Fruit fly (Drosophila melanogaster): ENCODE data around the gene sas.
A peak's percentile ranks its signal among the peaks of the same experiment; 100 is the strongest.

Gene sas

DNA sequence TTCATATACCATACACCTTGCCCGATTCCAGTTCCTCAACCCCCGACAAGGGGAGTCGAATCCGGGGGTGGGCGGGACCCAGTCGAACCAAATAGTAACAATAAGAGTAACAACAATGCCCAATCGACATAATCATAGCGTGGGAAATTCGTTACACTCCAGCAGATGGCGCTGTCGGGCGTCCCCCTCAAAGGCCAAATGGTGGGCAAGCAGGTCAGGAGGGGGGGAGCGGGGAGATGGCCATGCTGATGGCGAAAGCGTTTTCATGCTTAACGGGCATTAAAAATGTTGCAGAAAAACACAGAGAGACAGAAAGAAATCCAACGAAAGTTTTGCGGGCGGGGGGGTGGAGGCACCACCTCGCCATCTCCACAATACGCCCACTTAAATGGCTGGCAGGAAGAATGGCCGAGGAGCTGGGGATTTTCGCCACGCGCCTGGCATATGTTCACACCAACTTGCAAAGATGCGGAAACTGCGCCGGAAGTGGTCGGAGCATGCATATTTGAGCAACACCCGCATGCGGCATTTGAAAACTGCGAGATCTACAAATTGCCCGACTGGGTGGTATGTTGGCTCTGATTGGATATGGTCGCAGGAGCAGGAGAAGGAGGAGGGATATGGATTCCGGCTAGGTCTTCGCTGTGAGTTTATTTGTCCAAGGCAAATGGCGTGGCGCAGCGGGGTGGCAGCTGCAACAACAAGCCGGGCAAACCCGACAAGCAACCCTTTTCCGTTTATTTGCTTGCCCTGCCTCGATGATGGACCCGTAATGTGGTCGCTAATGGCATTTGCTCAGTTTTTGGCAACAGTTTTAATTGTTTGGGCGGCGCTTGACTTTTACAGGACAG lies 23.2 kb upstream of the sas start (continued):
- TF ChIP-seq CTCF (GFP tag; optimal IDR thresholded peaks at IDR 0.05): peak; percentile 85

DNA sequence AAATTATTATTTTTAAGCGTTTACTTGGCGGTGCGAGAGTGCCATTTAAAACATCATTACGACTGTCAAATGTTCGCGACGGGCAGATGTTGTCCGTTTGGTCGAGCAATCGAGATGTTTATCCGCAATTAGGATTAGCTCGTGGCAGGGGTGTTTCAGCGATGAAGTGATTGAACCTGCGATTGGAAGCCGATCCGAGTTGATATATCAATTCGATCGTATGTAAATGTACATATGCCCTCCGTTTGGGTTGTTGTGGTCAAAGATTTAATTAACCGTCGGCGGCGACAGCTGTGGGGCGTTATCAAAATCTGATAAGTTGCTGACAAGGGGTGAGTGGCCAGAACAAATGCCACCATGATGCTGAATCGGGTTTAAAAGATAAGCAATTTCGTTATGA lies 20.0 kb upstream of the sas start:
- no peak for TF ChIP-seq dan (GFP tag; IDR thresholded peaks at IDR 0.05)
- no peak for TF ChIP-seq CG15514 (GFP tag; optimal IDR thresholded peaks at IDR 0.05)
- peak; percentile 70 for TF ChIP-seq grn (GFP tag; optimal IDR thresholded peaks at IDR 0.05)
- TF ChIP-seq Rx (GFP tag; IDR thresholded peaks at IDR 0.05): 0 out of 2 replicates have a peak, but pooled peaks have one; percentile 6
- TF ChIP-seq Ets65A (GFP tag): no peak

DNA sequence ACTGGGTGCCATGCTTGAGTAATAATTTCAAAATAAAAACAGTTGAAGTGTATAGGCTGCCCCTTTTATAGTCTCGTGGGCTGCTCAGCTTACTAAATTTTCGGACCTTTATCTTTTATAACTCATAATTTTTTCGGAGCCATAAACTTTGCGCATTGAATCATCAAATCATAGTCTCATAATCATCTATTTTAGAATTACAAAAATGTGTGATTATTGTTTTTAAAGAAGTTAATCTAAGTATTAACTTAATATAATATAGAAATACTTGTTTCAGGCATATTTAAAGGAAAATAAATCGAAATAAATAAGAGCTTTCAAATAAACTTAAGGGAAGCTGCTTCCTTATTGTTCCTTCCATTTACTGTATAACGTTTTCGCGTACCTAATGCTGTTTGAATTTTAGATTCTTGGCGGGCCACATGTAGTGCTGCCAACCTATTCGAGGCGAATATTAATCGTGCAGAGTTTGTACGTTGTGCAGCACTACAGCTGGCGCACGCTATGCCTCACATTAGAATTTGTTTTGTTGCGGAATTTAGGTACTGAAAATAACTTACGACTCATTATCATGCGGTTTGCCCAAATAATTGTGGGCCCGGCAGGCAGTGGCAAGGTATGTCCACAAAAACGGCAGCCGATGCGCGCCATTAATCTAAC lies 18.2 kb upstream of the sas start, which contains the start of the genes CG14610 and CG2656:
Gene CG14610 (minus strand): TSS at position 51 of the 660 bp plus-strand sequence.
Gene CG2656 (plus strand): TSS at position 480 of the 660 bp plus-strand sequence.
- no peak for TF ChIP-seq CG10431 (GFP tag; optimal IDR thresholded peaks at IDR 0.05)
- peak; percentile 68 for TF ChIP-seq CG13123 (GFP tag; optimal IDR thresholded peaks at IDR 0.05)
- TF ChIP-seq peb (GFP tag; IDR thresholded peaks at IDR 0.05): no peak
- TF ChIP-seq CG11696 (GFP tag; IDR thresholded peaks at IDR 0.05): no peak
- TF ChIP-seq Med (GFP tag): peak; percentile 98
- TF ChIP-seq CG30431 (GFP tag; optimal IDR thresholded peaks at IDR 0.05): peak; percentile 43
- peak; percentile 74 for TF ChIP-seq CG4424 (GFP tag; optimal IDR thresholded peaks at IDR 0.05)
- TF ChIP-seq tll (GFP tag; optimal IDR thresholded peaks at IDR 0.05): no peak
- TF ChIP-seq YL-1 (GFP tag; optimal IDR thresholded peaks at IDR 0.05): peak; percentile 80
- TF ChIP-seq sim (GFP tag; IDR thresholded peaks at IDR 0.05): no peak
- TF ChIP-seq Meics (GFP tag; optimal IDR thresholded peaks at IDR 0.05): no peak
- TF ChIP-seq CG15011 (GFP tag; optimal IDR thresholded peaks at IDR 0.05): no peak
- 0 out of 3 replicates have a peak, but pooled peaks have one; percentile 42 for TF ChIP-seq dysf (GFP tag; IDR thresholded peaks at IDR 0.05)
- no peak for TF ChIP-seq toy (GFP tag; IDR thresholded peaks at IDR 0.05)
- TF ChIP-seq schlank (tag; optimal IDR thresholded peaks at IDR 0.05): peak; percentile 47
- TF ChIP-seq CG3407 (GFP tag; optimal IDR thresholded peaks at IDR 0.05): peak; percentile 36
- TF ChIP-seq Dbx (GFP tag; IDR thresholded peaks at IDR 0.05): peak; percentile 67
- TF ChIP-seq CG12942 (GFP tag; optimal IDR thresholded peaks at IDR 0.05): peak; percentile 87
- peak; percentile 8 for TF ChIP-seq Fer2 (tag; optimal IDR thresholded peaks at IDR 0.05)
- no peak for TF ChIP-seq br (optimal IDR thresholded peaks at IDR 0.05)
- no peak for TF ChIP-seq lov (optimal IDR thresholded peaks at IDR 0.05)
- no peak for TF ChIP-seq lov (GFP tag; IDR thresholded peaks at IDR 0.05)
- peak; percentile 48 for TF ChIP-seq row (GFP tag; IDR thresholded peaks at IDR 0.05)
- TF ChIP-seq CG7271 (tag; optimal IDR thresholded peaks at IDR 0.05): no peak
- no peak for TF ChIP-seq dan (GFP tag; IDR thresholded peaks at IDR 0.05)
- TF ChIP-seq CG2129 (GFP tag; IDR thresholded peaks at IDR 0.05; ENCODE audit: partially characterized antibody): no peak
- peak; percentile 90 for TF ChIP-seq bab2 (GFP tag; optimal IDR thresholded peaks at IDR 0.05)
- TF ChIP-seq CG31441 (GFP tag; IDR thresholded peaks at IDR 0.05): 0 out of 2 replicates have a peak, but pooled peaks have one; percentile 22
- peak; percentile 26 for TF ChIP-seq CG17802 (tag; optimal IDR thresholded peaks at IDR 0.05)
- TF ChIP-seq Hey (tag; optimal IDR thresholded peaks at IDR 0.05): no peak
- TF ChIP-seq CG7786 (GFP tag; optimal IDR thresholded peaks at IDR 0.05): peak; percentile 84
- no peak for TF ChIP-seq pan (optimal IDR thresholded peaks at IDR 0.05)
- TF ChIP-seq pan (GFP tag; optimal IDR thresholded peaks at IDR 0.05 in 1 of 2, IDR thresholded peaks at IDR 0.05 in 1 of 2): peak in 1 of 2 experiments; percentile 61
- no peak for TF ChIP-seq CG3726 (GFP tag; IDR thresholded peaks at IDR 0.05)
- peak; percentile 47 for TF ChIP-seq cwo (GFP tag; optimal IDR thresholded peaks at IDR 0.05)
- TF ChIP-seq ATbp (GFP tag; optimal IDR thresholded peaks at IDR 0.05): peak; percentile 53
- TF ChIP-seq Dref (GFP tag; IDR thresholded peaks at IDR 0.05): peak; percentile 50; the same call in 1 of the 2 replicates
- peak in 1 of 3 experiments; percentile 33 for TF ChIP-seq lola (GFP tag; optimal IDR thresholded peaks at IDR 0.05)
- TF ChIP-seq ato (GFP tag; IDR thresholded peaks at IDR 0.05; ENCODE audit: partially characterized antibody): 0 out of 2 replicates have a peak, but pooled peaks have one; percentile 38
- TF ChIP-seq ssp (GFP tag; IDR thresholded peaks at IDR 0.05): no peak
- no peak for TF ChIP-seq z (GFP tag; IDR thresholded peaks at IDR 0.05)

All from whole organism, embryonic.